Worm (Caenorhabditis elegans) whole organism, young adult: ENCODE results near the gene mrpl-21.

Experiments
- B0035.1 ChIP-seq: sonication (generic microtip); optimal IDR thresholded peaks from 2 replicates; lab custom pipeline; 2016; ENCODE audit warnings: missing genetic modification characterization, mild to moderate bottlenecking, missing compliant biosample characterization, missing genotype, missing genetic modification reagents
- B0261.1 ChIP-seq: sonication (generic microtip); optimal IDR thresholded peaks from 2 replicates; lab custom pipeline; 2016; ENCODE audit warnings: mild to moderate bottlenecking, missing genetic modification characterization, moderate library complexity, missing compliant biosample characterization
- C17E4.6 ChIP-seq: fragments of 200-800 bp; sonication (Bioruptor generic); IDR thresholded peaks from 2 replicates; pipeline ENCODE4 v1.3.6; 2022; ENCODE audit warnings: missing genetic modification reagents, missing genetic modification characterization, missing compliant biosample characterization
- F22D6.2 ChIP-seq: sonication (generic microtip); optimal IDR thresholded peaks from 2 replicates; lab custom pipeline; 2016; ENCODE audit warnings: mild to moderate bottlenecking, missing genetic modification characterization, missing compliant biosample characterization
- F33H1.4 ChIP-seq: fragments of 200-800 bp; sonication (Bioruptor generic); IDR thresholded peaks from 2 replicates; pipeline ENCODE4 v1.3.6; 2022; ENCODE audit warnings: missing genetic modification reagents, missing genetic modification characterization, missing compliant biosample characterization
- F39B2.1 ChIP-seq: fragments of 200-800 bp; sonication (Bioruptor generic); IDR thresholded peaks from 2 replicates; pipeline ENCODE4 v1.3.6; 2022; ENCODE audit warnings: missing genetic modification reagents, missing genetic modification characterization, missing compliant biosample characterization
- F57A8.1 ChIP-seq: fragments of 200-800 bp; sonication (Bioruptor generic); optimal IDR thresholded peaks from 2 replicates; lab custom pipeline; 2018; ENCODE audit warnings: mild to moderate bottlenecking, missing genetic modification characterization, moderate library complexity, missing compliant biosample characterization
- K11D2.4 ChIP-seq: fragments of 200-800 bp; sonication (Bioruptor generic); IDR thresholded peaks from 2 replicates; pipeline ENCODE4 v1.3.6; 2022; ENCODE audit warnings: missing genetic modification reagents, missing genetic modification characterization, missing compliant biosample characterization
- K12H6.12 ChIP-seq: fragments of 200-800 bp; sonication (Bioruptor generic); optimal IDR thresholded peaks from 2 replicates; lab custom pipeline; 2018; ENCODE audit warnings: mild to moderate bottlenecking, missing genetic modification characterization, missing compliant biosample characterization
- Y56A3A.18 ChIP-seq: fragments of 200-800 bp; sonication (Bioruptor generic); IDR thresholded peaks from 2 replicates; pipeline ENCODE4 v1.3.6; 2022; ENCODE audit warnings: missing genetic modification reagents, missing genetic modification characterization, missing compliant biosample characterization
- ZK185.1 ChIP-seq: sonication (generic microtip); optimal IDR thresholded peaks from 2 replicates; lab custom pipeline; 2016; ENCODE audit warnings: mild to moderate bottlenecking, missing genetic modification characterization, missing compliant biosample characterization; ENCODE audit not compliant: poor library complexity, severe bottlenecking
- atf-7 ChIP-seq: sonication (generic microtip); optimal IDR thresholded peaks from 2 replicates; lab custom pipeline; 2017; ENCODE audit warnings: mild to moderate bottlenecking, missing genetic modification characterization, missing compliant biosample characterization
- attf-3 ChIP-seq: fragments of 200-800 bp; sonication (Bioruptor generic); conservative IDR thresholded peaks from 2 replicates; pipeline ENCODE4 v1.3.6; 2022; ENCODE audit warnings: missing genetic modification reagents, missing genetic modification characterization, missing compliant biosample characterization
- attf-5 ChIP-seq: fragments of 200-800 bp; sonication (Bioruptor generic); optimal IDR thresholded peaks from 2 replicates; lab custom pipeline; 2018; ENCODE audit warnings: mild to moderate bottlenecking, missing genetic modification characterization, missing compliant biosample characterization
- attf-6 ChIP-seq: fragments of 200-800 bp; sonication (Bioruptor generic); IDR thresholded peaks from 2 replicates; pipeline ENCODE4 v1.3.6; 2022; ENCODE audit warnings: missing genetic modification reagents, missing genetic modification characterization, missing compliant biosample characterization
- bed-2 ChIP-seq: fragments of 200-800 bp; sonication (Bioruptor generic); IDR thresholded peaks from 2 replicates; pipeline ENCODE4 v1.3.6; 2022; ENCODE audit warnings: missing genetic modification reagents, missing genetic modification characterization, missing compliant biosample characterization
- ceh-100 ChIP-seq: fragments of 200-800 bp; sonication (Bioruptor generic); IDR thresholded peaks from 2 replicates; pipeline ENCODE4 v1.3.6; 2022; ENCODE audit warnings: missing genetic modification reagents, missing genetic modification characterization, missing compliant biosample characterization
- ceh-40 ChIP-seq: fragments of 200-800 bp; sonication (Bioruptor generic); IDR thresholded peaks from 2 replicates; pipeline ENCODE4 v1.3.6; 2022; ENCODE audit warnings: missing genetic modification characterization, missing compliant biosample characterization
- ceh-58 ChIP-seq: fragments of 200-800 bp; sonication (Bioruptor generic); IDR thresholded peaks from 2 replicates; pipeline ENCODE4 v1.3.6; 2022; ENCODE audit warnings: missing genetic modification characterization, missing compliant biosample characterization
- ceh-79 ChIP-seq: sonication (generic microtip); optimal IDR thresholded peaks from 2 replicates; lab custom pipeline; 2017; ENCODE audit warnings: mild to moderate bottlenecking, missing genetic modification characterization, missing compliant biosample characterization
- ceh-91 ChIP-seq: fragments of 200-800 bp; sonication (Bioruptor generic); IDR thresholded peaks from 2 replicates; pipeline ENCODE4 v1.3.6; 2022; ENCODE audit warnings: missing genetic modification reagents, missing genetic modification characterization, missing compliant biosample characterization
- egl-18 ChIP-seq: fragments of 200-800 bp; sonication (Bioruptor generic); IDR thresholded peaks from 2 replicates; pipeline ENCODE4 v1.3.6; 2022; ENCODE audit warnings: missing genetic modification reagents, missing genetic modification characterization, missing compliant biosample characterization
- ets-4 ChIP-seq: fragments of 200-800 bp; sonication (Bioruptor generic); optimal IDR thresholded peaks from 2 replicates; lab custom pipeline; 2018; ENCODE audit warnings: mild to moderate bottlenecking, missing genetic modification characterization, missing compliant biosample characterization
- fkh-3 ChIP-seq: sonication (generic microtip); optimal IDR thresholded peaks from 2 replicates; lab custom pipeline; 2016; ENCODE audit warnings: mild to moderate bottlenecking, missing genetic modification characterization, missing compliant biosample characterization
- gei-17 ChIP-seq: fragments of 200-800 bp; sonication (Bioruptor generic); optimal IDR thresholded peaks from 2 replicates; lab custom pipeline; 2018; ENCODE audit warnings: mild to moderate bottlenecking, missing genetic modification characterization, missing compliant biosample characterization
- hmg-20 ChIP-seq: fragments of 200-800 bp; sonication (Bioruptor generic); IDR thresholded peaks from 2 replicates; pipeline ENCODE4 v1.3.6; 2022; ENCODE audit warnings: missing genetic modification reagents, missing genetic modification characterization, missing compliant biosample characterization
- let-607 ChIP-seq, 2 experiments: fragments of 200-800 bp in 1 of 2; sonication (Bioruptor generic) in 1 of 2; sonication (generic microtip) in 1 of 2; optimal IDR thresholded peaks; 2 replicates each; lab custom pipeline; 2016 to 2018; ENCODE audit warnings: mild to moderate bottlenecking in 2 of 2, missing compliant biosample characterization in 2 of 2, missing genetic modification characterization in 2 of 2, moderate library complexity in 2 of 2, missing genotype in 1 of 2
- lin-26 ChIP-seq: fragments of 200-800 bp; sonication (Bioruptor generic); IDR thresholded peaks from 2 replicates; pipeline ENCODE4 v1.3.6; 2022; ENCODE audit warnings: missing genetic modification reagents, missing genetic modification characterization, missing compliant biosample characterization
- lin-35 ChIP-seq, 3 experiments: fragments of 150-350 bp in 2 of 3; sonication (generic microtip) in 1 of 3; optimal IDR thresholded peaks; 2 replicates each; lab custom pipeline; 2014 to 2018; ENCODE audit warnings: missing biosample characterization in 3 of 3, missing genetic modification characterization in 3 of 3, missing genetic modification reagents in 3 of 3
- lir-1 ChIP-seq: fragments of 200-800 bp; sonication (Bioruptor generic); conservative IDR thresholded peaks from 2 replicates; pipeline ENCODE4 v1.3.6; 2022; ENCODE audit warnings: missing genetic modification reagents, missing genetic modification characterization, missing compliant biosample characterization
- lsl-1 ChIP-seq: fragments of 200-800 bp; sonication (Bioruptor generic); optimal IDR thresholded peaks from 2 replicates; lab custom pipeline; 2018; ENCODE audit warnings: mild to moderate bottlenecking, missing genetic modification characterization, moderate library complexity, missing compliant biosample characterization
- lsy-27 ChIP-seq: sonication (generic microtip); optimal IDR thresholded peaks from 2 replicates; lab custom pipeline; 2017; ENCODE audit warnings: missing genetic modification characterization, mild to moderate bottlenecking, missing compliant biosample characterization, antibody characterized with exemption, missing genotype, borderline replicate concordance; ENCODE audit not compliant: insufficient read depth
- madf-3 ChIP-seq: fragments of 200-800 bp; sonication (Bioruptor generic); IDR thresholded peaks from 2 replicates; pipeline ENCODE4 v1.3.6; 2022; ENCODE audit warnings: missing genetic modification reagents, missing genetic modification characterization, missing compliant biosample characterization
- mxl-1 ChIP-seq: sonication (generic microtip); optimal IDR thresholded peaks from 2 replicates; lab custom pipeline; 2016; ENCODE audit warnings: missing genetic modification characterization, missing compliant biosample characterization
- nfyb-1 ChIP-seq: fragments of 200-800 bp; sonication (Bioruptor generic); IDR thresholded peaks from 2 replicates; pipeline ENCODE4 v1.3.6; 2022; ENCODE audit warnings: missing genetic modification reagents, missing genetic modification characterization, missing compliant biosample characterization
- nhr-27 ChIP-seq: fragments of 200-800 bp; sonication (Bioruptor generic); optimal IDR thresholded peaks from 2 replicates; lab custom pipeline; 2018; ENCODE audit warnings: mild to moderate bottlenecking, missing genetic modification characterization, moderate library complexity, missing compliant biosample characterization
- nhr-80 ChIP-seq: sonication (generic microtip); optimal IDR thresholded peaks from 2 replicates; lab custom pipeline; 2016; ENCODE audit warnings: missing genetic modification characterization, missing compliant biosample characterization
- rcor-1 ChIP-seq: fragments of 200-800 bp; sonication (Bioruptor generic); IDR thresholded peaks from 2 replicates; pipeline ENCODE4 v1.3.6; 2022; ENCODE audit warnings: missing genetic modification reagents, missing genetic modification characterization, missing compliant biosample characterization
- snpc-1.3 ChIP-seq: sonication (generic microtip); optimal IDR thresholded peaks from 2 replicates; lab custom pipeline; 2017; ENCODE audit warnings: missing genetic modification characterization, mild to moderate bottlenecking, missing compliant biosample characterization, antibody characterized with exemption, moderate library complexity, missing genotype, missing genetic modification reagents; ENCODE audit not compliant: insufficient read depth
- snpc-3.4 ChIP-seq: sonication (generic microtip); optimal IDR thresholded peaks from 2 replicates; lab custom pipeline; 2017; ENCODE audit warnings: missing genetic modification characterization, mild to moderate bottlenecking, missing compliant biosample characterization, antibody characterized with exemption, moderate library complexity, missing genotype, missing genetic modification reagents
- snpc-4 ChIP-seq, 5 experiments: fragments of 150-350 bp in 1 of 5; sonication (generic microtip) in 4 of 5; optimal IDR thresholded peaks; 2 replicates each; lab custom pipeline; 2014 to 2018; ENCODE audit warnings: missing genetic modification characterization in 5 of 5, missing biosample characterization in 3 of 5, antibody characterized with exemption in 2 of 5, mild to moderate bottlenecking in 2 of 5, missing compliant biosample characterization in 2 of 5, missing genotype in 2 of 5, moderate library complexity in 2 of 5, missing genetic modification reagents in 1 of 5
- unc-130 ChIP-seq: sonication (generic microtip); optimal IDR thresholded peaks from 2 replicates; lab custom pipeline; 2016; ENCODE audit warnings: missing genetic modification reagents, missing genetic modification characterization, missing compliant biosample characterization
- zfh-2 ChIP-seq: fragments of 200-800 bp; sonication (Bioruptor generic); conservative IDR thresholded peaks from 2 replicates; pipeline ENCODE4 v1.3.6; 2022; ENCODE audit warnings: missing genetic modification reagents, missing genetic modification characterization, missing compliant biosample characterization
- ztf-18 ChIP-seq: sonication (generic microtip); optimal IDR thresholded peaks from 2 replicates; lab custom pipeline; 2016; ENCODE audit warnings: missing genotype, mild to moderate bottlenecking, missing genetic modification characterization, missing compliant biosample characterization
- ztf-28 ChIP-seq: fragments of 200-800 bp; sonication (Bioruptor generic); IDR thresholded peaks from 2 replicates; pipeline ENCODE4 v1.3.6; 2022; ENCODE audit warnings: missing genetic modification reagents, missing genetic modification characterization, missing compliant biosample characterization
- ztf-6 ChIP-seq: fragments of 200-800 bp; sonication (Bioruptor generic); IDR thresholded peaks from 2 replicates; pipeline ENCODE4 v1.3.6; 2022; ENCODE audit warnings: missing genetic modification reagents, missing genetic modification characterization, missing compliant biosample characterization

mrpl-21 gene

DNA sequence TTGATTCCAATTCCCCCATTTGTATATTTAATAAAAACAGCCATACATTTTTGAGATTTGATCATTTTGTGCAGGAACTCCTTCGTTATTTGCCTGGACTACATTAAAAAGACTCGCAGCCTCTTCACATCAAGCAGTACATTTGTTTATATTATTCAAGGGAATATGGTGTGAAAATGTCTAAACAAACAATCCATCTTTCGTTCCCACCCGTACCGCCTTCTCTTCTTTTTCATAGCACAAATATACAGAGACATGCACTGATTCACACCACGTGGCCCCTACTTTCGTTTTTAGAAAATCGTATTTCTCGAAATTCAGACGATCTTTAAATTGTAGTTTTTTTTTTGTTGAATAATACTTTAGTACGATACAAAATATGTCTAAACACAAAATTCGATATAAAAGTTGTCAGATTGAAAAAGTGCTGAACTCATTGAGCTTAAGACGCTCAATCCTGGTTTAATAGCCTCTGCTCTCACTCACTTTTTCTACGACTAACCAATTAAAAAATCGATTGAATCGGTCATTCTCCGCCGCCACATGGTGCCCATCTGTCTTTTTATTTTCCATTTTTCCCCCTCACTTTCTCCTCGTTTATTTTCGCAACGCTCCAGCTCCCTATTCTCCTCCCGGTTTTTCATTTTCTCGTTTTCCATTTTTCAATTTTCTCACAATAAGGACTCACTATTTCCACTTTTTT is 47.9 kb downstream of the mrpl-21 start (continued):
- TF ChIP-seq F57A8.1 (GFP tag; lab: Kevin White, UChicago) (no peak), K11D2.4 (peak; percentile 73), Y56A3A.18 (GFP tag; lab: Robert Waterston, UW) (peak; percentile 87), ceh-79 (tag; lab: Kevin White, UChicago) (peak; percentile 33), unc-130 (no peak), hmg-20 (GFP tag; lab: Robert Waterston, UW) (peak; percentile 81), ceh-100 (no peak; the same call in 1 of the 2 replicates), mxl-1 (tag; lab: Kevin White, UChicago) (peak; percentile 11), lin-26 (peak; percentile 41; the same call in 1 of the 2 replicates), let-607 (tag; optimal IDR thresholded peaks at IDR 0.05; lab: Kevin White, UChicago) (peak; percentile 67 to 89), madf-3 (peak; percentile 56; the same call in 1 of the 2 replicates), ceh-58 (GFP tag; lab: Robert Waterston, UW) (no peak), nhr-27 (tag; lab: Kevin White, UChicago) (no peak), ztf-28 (GFP tag; lab: Robert Waterston, UW) (no peak), snpc-3.4 (tag; lab: Kevin White, UChicago) (peak; percentile 76), ztf-6 (GFP tag; lab: Robert Waterston, UW) (no peak), F33H1.4 (0 out of 2 replicates have a peak, but pooled peaks have one; percentile 11), C17E4.6 (no peak), lin-35 (GFP tag; optimal IDR thresholded peaks at IDR 0.05; lab: Kevin White, UChicago) (peak in 1 of 3 experiments; percentile 62), zfh-2 (GFP tag; lab: Robert Waterston, UW) (no peak), rcor-1 (GFP tag; lab: Robert Waterston, UW) (no peak), B0035.1 (tag; lab: Kevin White, UChicago) (no peak), attf-6 (GFP tag; lab: Robert Waterston, UW) (0 out of 2 replicates have a peak, but pooled peaks have one; percentile 9), lir-1 (GFP tag; lab: Robert Waterston, UW) (no peak), F39B2.1 (GFP tag; lab: Robert Waterston, UW) (no peak), bed-2 (GFP tag; lab: Robert Waterston, UW) (no peak), snpc-4 (GFP tag; optimal IDR thresholded peaks at IDR 0.05; lab: Kevin White, UChicago) (no peak), snpc-4 (tag; optimal IDR thresholded peaks at IDR 0.05; lab: Kevin White, UChicago) (peak in 2 of 4 experiments; percentile 42 to 47), attf-3 (GFP tag; lab: Robert Waterston, UW) (no peak), ZK185.1 (tag; lab: Kevin White, UChicago) (peak; percentile 72), B0261.1 (peak; percentile 14), egl-18 (no peak), atf-7 (peak; percentile 84), ztf-18 (tag; lab: Kevin White, UChicago) (no peak), lsy-27 (tag; lab: Kevin White, UChicago) (no peak), gei-17 (GFP tag; lab: Kevin White, UChicago) (peak; percentile 73), snpc-1.3 (tag; lab: Kevin White, UChicago) (peak; percentile 41), fkh-3 (peak; percentile 80), ceh-91 (GFP tag; lab: Robert Waterston, UW) (no peak), attf-5 (GFP tag; lab: Kevin White, UChicago) (peak; percentile 24), lsl-1 (GFP tag; lab: Kevin White, UChicago) (no peak), ets-4 (GFP tag; lab: Kevin White, UChicago) (peak; percentile 11), K12H6.12 (peak; percentile 39), ceh-40 (GFP tag; lab: Robert Waterston, UW) (peak; percentile 64; the same call in 1 of the 2 replicates), nfyb-1 (GFP tag; lab: Robert Waterston, UW) (peak; percentile 91), F22D6.2 (tag; lab: Kevin White, UChicago) (no peak), nhr-80 (tag; lab: Kevin White, UChicago) (peak; percentile 6)
